Worm (Caenorhabditis elegans): Measurements from ENCODE around the gene W02D7.4.

The W02D7.4 gene

DNA sequence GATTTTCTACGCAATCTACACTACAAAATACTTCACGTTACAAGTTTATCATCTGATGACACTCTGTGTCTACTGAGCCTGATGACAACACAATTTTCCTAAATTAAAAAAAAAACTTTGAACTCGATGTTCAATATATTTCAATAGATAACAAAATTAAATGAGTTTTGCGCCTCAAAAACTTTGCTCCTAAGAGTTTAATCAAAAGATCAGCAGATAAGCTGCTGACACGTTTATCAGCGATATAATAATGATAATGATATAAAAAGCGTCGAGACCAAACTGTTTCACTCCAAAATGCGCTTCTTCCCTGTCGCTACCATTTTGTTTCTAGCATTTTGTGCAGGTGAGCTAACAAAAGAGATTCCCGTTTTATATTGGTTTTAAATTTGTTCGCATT is 10.3 kb upstream of the W02D7.4 start, which contains the start of gene clec-218:
Gene clec-218 (plus strand): TSS at position 262 of the 400 bp plus-strand sequence.
- TF ChIP-seq pha-4 (GFP tag; IDR thresholded peaks at IDR 0.05) = 0 out of 2 replicates have a peak, but pooled peaks have one; percentile 11
- TF ChIP-seq pha-4 (tag; optimal IDR thresholded peaks at IDR 0.05) = no peak
- no peak for TF ChIP-seq hmg-1.1 (GFP tag; IDR thresholded peaks at IDR 0.05)
- no peak for TF ChIP-seq hif-1 (tag; optimal IDR thresholded peaks at IDR 0.05)
- peak; percentile 10 for TF ChIP-seq pqm-1 (tag; optimal IDR thresholded peaks at IDR 0.05)
- no peak for TF ChIP-seq D1046.2 (GFP tag; IDR thresholded peaks at IDR 0.05)
- TF ChIP-seq daf-8 (GFP tag; IDR thresholded peaks at IDR 0.05) = no peak
- no peak for TF ChIP-seq set-16 (GFP tag; IDR thresholded peaks at IDR 0.05)
- no peak for TF ChIP-seq unc-39 (tag; optimal IDR thresholded peaks at IDR 0.05)
- no peak for TF ChIP-seq zfp-3 (GFP tag; conservative IDR thresholded peaks at IDR 0.05)
- no peak for TF ChIP-seq egl-43 (GFP tag; IDR thresholded peaks at IDR 0.05)
- TF ChIP-seq tag-97 (GFP tag; IDR thresholded peaks at IDR 0.05) = no peak
- TF ChIP-seq hlh-11 (tag; optimal IDR thresholded peaks at IDR 0.05) = no peak
- no peak for TF ChIP-seq nhr-6 (tag; optimal IDR thresholded peaks at IDR 0.05)
- TF ChIP-seq F44E2.7 (GFP tag; IDR thresholded peaks at IDR 0.05) = no peak
- no peak for TF ChIP-seq attf-4 (tag; optimal IDR thresholded peaks at IDR 0.05)
- TF ChIP-seq F10B5.3 (tag; optimal IDR thresholded peaks at IDR 0.05) = no peak
- TF ChIP-seq fkh-10 (GFP tag; optimal IDR thresholded peaks at IDR 0.05) = no peak
- no peak for TF ChIP-seq daf-16 (GFP tag; optimal IDR thresholded peaks at IDR 0.05)
- peak; percentile 35 for TF ChIP-seq daf-16 (tag; optimal IDR thresholded peaks at IDR 0.05)
- no peak for TF ChIP-seq ceh-28 (tag; optimal IDR thresholded peaks at IDR 0.05)
- no peak for TF ChIP-seq unc-62 (GFP tag; optimal IDR thresholded peaks at IDR 0.05 in 1 of 2)
- TF ChIP-seq unc-62 (tag; optimal IDR thresholded peaks at IDR 0.05) = no peak
- TF ChIP-seq dve-1 (tag; optimal IDR thresholded peaks at IDR 0.05; ENCODE audit: insufficient read depth) = peak; percentile 46
- TF ChIP-seq dmd-6 (GFP tag; IDR thresholded peaks at IDR 0.05) = peak; percentile 72
- TF ChIP-seq ceh-62 (tag; optimal IDR thresholded peaks at IDR 0.05) = no peak
- TF ChIP-seq ztf-11 (tag; optimal IDR thresholded peaks at IDR 0.05) = no peak
- TF ChIP-seq nhr-76 (tag; optimal IDR thresholded peaks at IDR 0.05) = no peak
- TF ChIP-seq ZK337.2 (GFP tag; IDR thresholded peaks at IDR 0.05) = no peak
- no peak for TF ChIP-seq Y5F2A.4 (GFP tag; optimal IDR thresholded peaks at IDR 0.05)
- no peak for TF ChIP-seq F26F4.8 (GFP tag; conservative IDR thresholded peaks at IDR 0.05)
- no peak for TF ChIP-seq ceh-82 (tag; optimal IDR thresholded peaks at IDR 0.05)

DNA sequence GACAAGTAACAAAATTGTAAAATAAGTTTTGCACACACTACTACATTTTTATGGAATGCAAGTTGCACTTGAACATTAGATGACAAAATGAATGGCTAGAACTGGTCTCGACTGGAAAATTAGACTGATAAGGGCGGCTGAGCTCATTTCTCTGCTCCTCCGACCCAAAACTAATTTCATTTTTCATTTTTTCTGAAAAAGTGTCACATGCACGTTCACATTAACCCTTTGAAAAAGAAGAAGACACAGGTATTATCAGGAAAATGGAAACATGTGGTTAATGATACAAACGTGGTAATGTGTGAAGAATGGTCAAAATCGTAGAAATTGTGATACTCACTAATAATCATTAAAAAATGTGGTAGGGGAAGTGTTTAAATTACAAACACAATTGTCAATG is 9.6 kb upstream of the W02D7.4 start:
- TF ChIP-seq nhr-237 (tag; optimal IDR thresholded peaks at IDR 0.05) (no peak), hlh-30 (tag; optimal IDR thresholded peaks at IDR 0.05; ENCODE audit: insufficient read depth) (peak; percentile 54), nhr-28 (tag; optimal IDR thresholded peaks at IDR 0.05) (peak; percentile 60), nhr-77 (tag; optimal IDR thresholded peaks at IDR 0.05) (peak; percentile 33), hlh-11 (tag; optimal IDR thresholded peaks at IDR 0.05) (peak; percentile 65), daf-16 (GFP tag; optimal IDR thresholded peaks at IDR 0.05) (no peak), daf-16 (tag; optimal IDR thresholded peaks at IDR 0.05) (peak; percentile 55), pqm-1 (tag; optimal IDR thresholded peaks at IDR 0.05) (peak; percentile 63), dmd-6 (GFP tag; IDR thresholded peaks at IDR 0.05) (peak; percentile 82), tag-97 (GFP tag; IDR thresholded peaks at IDR 0.05) (no peak), unc-62 (GFP tag; optimal IDR thresholded peaks at IDR 0.05 in 1 of 2) (peak in 1 of 2 experiments; percentile 90), unc-62 (tag; optimal IDR thresholded peaks at IDR 0.05) (no peak), mxl-3 (GFP tag; optimal IDR thresholded peaks at IDR 0.05) (peak; percentile 64), madf-5 (GFP tag; IDR thresholded peaks at IDR 0.05) (no peak), dve-1 (tag; optimal IDR thresholded peaks at IDR 0.05; ENCODE audit: insufficient read depth) (peak; percentile 65)

- no peak for TF ChIP-seq dve-1 (tag; optimal IDR thresholded peaks at IDR 0.05; ENCODE audit: insufficient read depth)
- TF ChIP-seq ctbp-1 (GFP tag; IDR thresholded peaks at IDR 0.05) = no peak
- TF ChIP-seq hif-1 (tag; optimal IDR thresholded peaks at IDR 0.05) = no peak
- no peak for TF ChIP-seq nhr-10 (tag; optimal IDR thresholded peaks at IDR 0.05)
- no peak for TF ChIP-seq mdt-29 (GFP tag; IDR thresholded peaks at IDR 0.05)
- TF ChIP-seq mxl-3 (GFP tag; optimal IDR thresholded peaks at IDR 0.05) = no peak
- TF ChIP-seq daf-8 (GFP tag; IDR thresholded peaks at IDR 0.05) = no peak
- TF ChIP-seq aha-1 (tag) = no peak
- no peak for TF ChIP-seq nhr-237 (tag; optimal IDR thresholded peaks at IDR 0.05)
- TF ChIP-seq T26A8.4 (GFP tag; IDR thresholded peaks at IDR 0.05) = no peak
Observed at ce11 chrV:8306366-8306765, 9.0 kb upstream of the W02D7.4 start, which contains the start of gene W02D7.8. Gene W02D7.8 (minus strand): TSS chrV:8306466.
